Fruit fly (Drosophila melanogaster) Kc167 (cell line): ENCODE results near the gene Spn77Ba.

Experiments
- Sin3A ChIP-seq: fragments of >200 bp; optimal IDR thresholded peaks from 2 replicates; lab custom pipeline; 2018; ENCODE audit warnings: missing external identifiers
- h ChIP-seq: fragments of >200 bp; optimal IDR thresholded peaks from 3 replicates; lab custom pipeline; 2018; ENCODE audit warnings: missing external identifiers
- insv ChIP-seq: fragments of >200 bp; optimal IDR thresholded peaks from 3 replicates; lab custom pipeline; 2018; ENCODE audit warnings: missing external identifiers
- psq ChIP-seq: fragments of >200 bp; optimal IDR thresholded peaks from 2 replicates; lab custom pipeline; 2017; ENCODE audit warnings: missing external identifiers
- ttk ChIP-seq: sonication (Bioruptor generic); optimal IDR thresholded peaks from 2 replicates; lab custom pipeline; 2017; ENCODE audit warnings: missing external identifiers

DNA sequence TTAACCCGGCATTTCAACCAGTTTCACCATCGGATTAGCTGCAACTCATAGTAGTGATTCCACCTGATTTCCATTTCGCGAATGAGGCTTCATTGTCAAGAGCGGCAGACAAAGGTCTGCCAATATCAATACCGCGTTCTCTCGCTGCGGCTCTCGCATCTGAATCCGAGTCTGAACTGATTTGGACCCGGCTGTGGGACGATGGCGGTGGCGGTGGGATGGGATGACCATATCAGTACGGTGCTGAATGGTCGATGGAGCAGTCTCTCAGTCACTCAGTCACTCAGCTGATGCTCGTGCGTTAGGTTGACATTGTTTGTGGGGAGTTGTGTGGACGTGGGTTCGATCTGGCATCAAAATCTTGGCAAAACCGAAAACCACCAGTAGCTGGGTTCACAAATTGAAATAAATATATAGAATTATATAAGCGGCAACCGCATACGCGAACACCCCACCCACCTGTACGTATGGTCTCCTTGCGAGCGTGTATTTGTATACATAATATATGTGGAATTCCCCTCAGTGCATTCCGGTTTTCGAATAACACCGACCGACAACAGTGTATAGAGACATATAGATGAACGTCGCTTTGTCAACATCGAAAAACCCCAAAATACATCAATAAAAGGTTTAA is at the start of gene Spn77Ba:
- no peak for TF ChIP-seq h
- TF ChIP-seq psq (lab: Kevin White, UChicago), result no peak
- TF ChIP-seq Sin3A, result no peak
- no peak for TF ChIP-seq ttk (lab: Kevin White, UChicago)
- TF ChIP-seq insv, result no peak
